Fruit fly (Drosophila melanogaster) whole organism, adult: ENCODE measurements around the gene EMC2B.
"Not testable (repeated sequence)": the region's sequence is repeated elsewhere in the genome, so short reads cannot be mapped to it uniquely, and the experiment has no call there.

ENCODE experiments used
- CG11617 ChIP-seq: fragments of 200-800 bp; sonication (Bioruptor generic); optimal IDR thresholded peaks from 2 replicates; lab custom pipeline; 2017; ENCODE audit warnings: mild to moderate bottlenecking, missing biosample characterization, missing genetic modification reagents, missing genetic modification characterization
- CG12768 ChIP-seq: fragments of 200-800 bp; sonication (Bioruptor generic); optimal IDR thresholded peaks from 2 replicates; lab custom pipeline; 2017; ENCODE audit warnings: missing biosample characterization, missing genetic modification characterization, mild to moderate bottlenecking, moderate library complexity, missing genetic modification reagents
- CG14711 ChIP-seq: fragments of 200-800 bp; sonication (Bioruptor generic); optimal IDR thresholded peaks from 2 replicates; lab custom pipeline; 2018; ENCODE audit warnings: missing biosample characterization, mild to moderate bottlenecking, missing genetic modification characterization, moderate library complexity
- CG1620 ChIP-seq: fragments of 200-800 bp; sonication (Bioruptor generic); optimal IDR thresholded peaks from 2 replicates; lab custom pipeline; 2016; ENCODE audit warnings: missing biosample characterization, missing genetic modification characterization
- CG33017 ChIP-seq: fragments of 200-800 bp; sonication (Bioruptor generic); optimal IDR thresholded peaks from 2 replicates; lab custom pipeline; 2018; ENCODE audit warnings: missing biosample characterization, mild to moderate bottlenecking, missing genetic modification characterization, moderate library complexity
- CG5204 ChIP-seq: fragments of 200-800 bp; sonication (Bioruptor generic); optimal IDR thresholded peaks from 2 replicates; lab custom pipeline; 2016; ENCODE audit warnings: missing biosample characterization, missing genetic modification characterization
- CG7045 ChIP-seq: fragments of 200-800 bp; sonication (Bioruptor generic); optimal IDR thresholded peaks from 2 replicates; lab custom pipeline; 2017; ENCODE audit warnings: missing biosample characterization, mild to moderate bottlenecking, missing genetic modification characterization
- CG7101 ChIP-seq: fragments of 200-800 bp; sonication (Bioruptor generic); optimal IDR thresholded peaks from 2 replicates; lab custom pipeline; 2018; ENCODE audit warnings: missing biosample characterization, mild to moderate bottlenecking, missing genetic modification characterization, moderate library complexity
- Clk ChIP-seq: fragments of 200-800 bp; sonication (Bioruptor generic); optimal IDR thresholded peaks from 2 replicates; lab custom pipeline; 2017; ENCODE audit warnings: missing biosample characterization, missing genetic modification characterization
- Crg-1 ChIP-seq: fragments of 200-800 bp; sonication (Bioruptor generic); optimal IDR thresholded peaks from 2 replicates; lab custom pipeline; 2016; ENCODE audit warnings: missing biosample characterization, missing genetic modification characterization
- Hr96 ChIP-seq: fragments of 200-800 bp; sonication (Bioruptor generic); optimal IDR thresholded peaks from 2 replicates; lab custom pipeline; 2016; ENCODE audit warnings: missing biosample characterization, missing genetic modification characterization
- Mnt ChIP-seq: fragments of 200-800 bp; sonication (Bioruptor generic); optimal IDR thresholded peaks from 2 replicates; lab custom pipeline; 2016; ENCODE audit warnings: missing biosample characterization, mild to moderate bottlenecking, missing genetic modification characterization
- bab1 ChIP-seq: fragments of 200-800 bp; sonication (Bioruptor generic); optimal IDR thresholded peaks from 3 replicates; lab custom pipeline; 2019; ENCODE audit warnings: missing biosample characterization, mild to moderate bottlenecking, missing genetic modification characterization, moderate library complexity
- cic ChIP-seq: fragments of 200-800 bp; sonication (Bioruptor generic); optimal IDR thresholded peaks from 2 replicates; lab custom pipeline; 2017; ENCODE audit warnings: missing biosample characterization, mild to moderate bottlenecking, missing genetic modification characterization, moderate library complexity
- cnc ChIP-seq, 2 experiments: fragments of >200 bp; optimal IDR thresholded peaks; 2 replicates each; lab custom pipeline; 2017
- kay ChIP-seq: fragments of 200-800 bp; sonication (Bioruptor generic); peaks from one replicate; lab custom pipeline; 2016; ENCODE audit warnings: missing biosample characterization, missing genetic modification characterization, borderline replicate concordance
- ovo ChIP-seq: fragments of 200-800 bp; sonication (Bioruptor generic); optimal IDR thresholded peaks from 2 replicates; lab custom pipeline; 2016; ENCODE audit warnings: missing biosample characterization, missing genetic modification characterization
- pad ChIP-seq: fragments of 200-800 bp; sonication (Bioruptor generic); optimal IDR thresholded peaks from 3 replicates; lab custom pipeline; 2017; ENCODE audit warnings: missing biosample characterization, missing genetic modification characterization, mild to moderate bottlenecking, moderate library complexity, missing genetic modification reagents
- tj ChIP-seq: fragments of 200-800 bp; sonication (Bioruptor generic); optimal IDR thresholded peaks from 3 replicates; lab custom pipeline; 2017; ENCODE audit warnings: missing biosample characterization, mild to moderate bottlenecking, missing genetic modification characterization, moderate library complexity
- toe ChIP-seq: fragments of 200-800 bp; sonication (Bioruptor generic); optimal IDR thresholded peaks from 2 replicates; lab custom pipeline; 2016; ENCODE audit warnings: missing biosample characterization, missing genetic modification characterization

The EMC2B gene

DNA sequence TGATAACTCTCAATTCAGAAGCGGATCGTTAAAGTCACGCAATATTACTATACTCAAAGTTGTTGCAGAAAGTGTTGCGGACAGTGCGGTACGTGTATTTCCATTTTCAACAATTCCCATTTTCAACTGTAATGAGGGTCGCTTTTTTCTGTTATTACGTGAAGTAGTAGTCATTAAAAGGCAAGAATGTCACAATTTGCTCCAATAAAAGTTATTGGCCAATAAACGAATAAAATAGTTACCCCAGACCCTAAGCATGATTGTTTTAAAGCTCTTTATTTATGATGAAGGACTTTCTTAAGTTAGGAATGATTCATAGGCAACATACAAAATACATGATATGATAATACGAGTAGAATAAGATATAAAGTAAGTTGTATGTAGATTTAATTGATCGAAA is 15.7 kb upstream of the EMC2B start:
- TF ChIP-seq cic (GFP tag; lab: Kevin White, UChicago) (no peak), Crg-1 (GFP tag; lab: Kevin White, UChicago) (no peak), CG11617 (no peak), Clk (GFP tag; lab: Kevin White, UChicago) (no peak), CG7045 (GFP tag; lab: Kevin White, UChicago) (no peak), pad (GFP tag; lab: Kevin White, UChicago) (no peak), CG5204 (GFP tag; lab: Kevin White, UChicago) (no peak), tj (GFP tag; lab: Kevin White, UChicago) (no peak), CG14711 (tag; lab: Kevin White, UChicago) (no peak), Hr96 (no peak), kay (GFP tag; lab: Kevin White, UChicago) (no peak)

- TF ChIP-seq CG5204 (GFP tag; lab: Kevin White, UChicago) (no peak), Mnt (GFP tag; lab: Kevin White, UChicago) (no peak), cnc (optimal IDR thresholded peaks at IDR 0.05; lab: Kevin White, UChicago) (no peak), tj (GFP tag; lab: Kevin White, UChicago) (no peak), CG7101 (tag; lab: Kevin White, UChicago) (no peak), cic (GFP tag; lab: Kevin White, UChicago) (no peak), kay (GFP tag; lab: Kevin White, UChicago) (no peak), CG11617 (no peak)
Observed at dm6 chr3R:17003468-17003867, 11.8 kb upstream of the EMC2B start.

DNA sequence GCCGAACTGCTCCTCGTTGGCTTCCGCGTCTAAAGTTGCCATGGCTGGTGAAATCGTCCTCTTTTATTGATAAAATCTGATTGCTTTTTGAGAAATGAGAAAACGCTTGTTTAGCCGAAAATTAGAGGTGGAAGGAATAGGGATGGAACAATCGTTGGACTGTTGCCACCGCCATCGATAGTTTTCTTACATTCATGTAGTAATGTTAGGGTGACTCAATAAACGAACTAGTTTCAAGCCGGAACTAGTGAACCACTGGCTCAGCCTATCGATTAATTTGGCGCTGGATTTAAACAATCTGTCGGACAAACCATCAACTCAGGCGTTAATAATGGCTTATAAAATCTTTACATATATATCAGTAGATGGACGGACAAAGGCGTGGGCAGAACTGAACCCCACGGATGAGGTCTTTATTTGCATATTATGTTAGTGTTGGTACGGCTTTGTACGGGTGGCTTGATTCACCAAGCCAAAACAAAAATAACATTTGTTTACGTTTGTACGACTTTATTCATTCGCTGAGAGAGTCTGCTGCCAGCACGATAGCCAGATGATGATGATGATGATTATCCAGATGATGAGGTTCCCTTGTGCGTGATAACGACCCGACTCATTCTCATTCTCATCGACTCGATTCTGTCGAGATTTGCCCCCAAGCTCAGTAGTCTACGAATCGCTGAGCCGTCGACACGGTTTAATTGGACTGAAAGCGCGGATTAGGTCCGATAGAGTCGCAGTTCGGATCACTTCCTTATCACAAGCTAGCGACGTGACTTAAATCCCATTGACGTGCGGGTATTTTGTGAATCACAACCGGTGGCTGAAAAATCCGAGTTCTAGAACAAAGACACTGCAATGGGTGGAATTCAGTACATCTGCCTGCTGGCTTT is 10.8 kb upstream of the EMC2B start, which contains the start of the genes Sf3a1 and Irc:
Gene Sf3a1 (minus strand): TSS at position 138 of the 893 bp plus-strand sequence.
Gene Irc (plus strand): TSS at position 658 of the 893 bp plus-strand sequence.
- TF ChIP-seq Hr96 = peak; percentile 25
- no peak for TF ChIP-seq pad (GFP tag; lab: Kevin White, UChicago)
- peak; percentile 20 for TF ChIP-seq CG7101 (tag; lab: Kevin White, UChicago)
- peak; percentile 94 for TF ChIP-seq kay (GFP tag; lab: Kevin White, UChicago)
- peak; percentile 87 for TF ChIP-seq cic (GFP tag; lab: Kevin White, UChicago)
- peak; percentile 73 for TF ChIP-seq CG12768
- peak; percentile 44 for TF ChIP-seq Mnt (GFP tag; lab: Kevin White, UChicago)
- TF ChIP-seq Crg-1 (GFP tag; lab: Kevin White, UChicago) = peak; percentile 19
- TF ChIP-seq bab1 (GFP tag; lab: Kevin White, UChicago) = peak; percentile 45
- TF ChIP-seq CG7045 (GFP tag; lab: Kevin White, UChicago) = no peak
- TF ChIP-seq CG1620 (GFP tag; lab: Kevin White, UChicago) = peak; percentile 26

DNA sequence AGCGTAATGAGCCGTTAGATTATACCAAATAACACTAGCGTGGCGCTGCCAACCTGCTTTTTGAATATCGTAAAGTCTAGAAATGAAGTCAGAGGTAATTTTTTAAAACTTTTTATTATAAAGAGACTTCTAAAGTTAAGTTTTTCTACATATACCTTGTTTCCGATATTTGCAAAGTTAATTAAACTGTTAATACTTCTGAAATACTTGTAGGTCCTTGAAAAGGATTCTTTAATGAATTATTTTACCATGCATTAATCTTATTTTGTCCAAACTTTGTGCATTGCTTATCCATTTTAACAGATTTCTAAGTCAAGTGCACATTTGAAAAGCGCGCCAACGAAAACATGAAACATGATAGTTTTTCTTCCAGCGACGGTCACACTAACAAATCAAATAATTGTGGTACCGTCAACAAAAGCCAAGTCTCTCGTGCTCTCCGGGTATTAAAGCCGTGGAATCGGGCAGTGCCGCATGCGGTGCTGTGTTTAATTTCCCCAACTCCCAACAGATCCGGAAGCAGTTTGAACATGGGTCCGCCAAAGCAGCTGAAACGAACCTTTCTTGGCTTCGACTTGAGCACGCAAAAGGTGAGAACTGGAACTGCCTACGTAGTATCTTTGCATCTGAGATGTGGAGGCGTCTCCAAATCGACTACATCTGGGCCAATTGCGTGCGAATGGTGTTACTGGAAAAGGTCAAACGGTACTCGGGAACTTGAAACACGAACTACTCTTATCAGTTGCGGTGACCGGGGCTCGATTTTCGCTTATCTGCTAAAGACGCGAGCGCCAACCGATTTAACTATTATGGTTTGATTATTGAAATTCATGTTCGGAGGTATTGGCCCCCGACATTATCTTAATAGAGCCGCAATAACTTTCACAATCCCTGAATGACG is 4.6 kb upstream of the EMC2B start, which contains the start of the genes EMC2A and CG3534:
Gene EMC2A (minus strand): TSS at position 13 of the 901 bp plus-strand sequence.
Gene CG3534 (plus strand): TSS at position 388 of the 901 bp plus-strand sequence.
- TF ChIP-seq toe = peak; percentile 24
- no peak for TF ChIP-seq CG7045 (GFP tag; lab: Kevin White, UChicago)
- TF ChIP-seq tj (GFP tag; lab: Kevin White, UChicago) = no peak
- TF ChIP-seq CG12768 = no peak
- no peak for TF ChIP-seq CG33017 (tag; lab: Kevin White, UChicago)
- peak; percentile 49 for TF ChIP-seq bab1 (GFP tag; lab: Kevin White, UChicago)
- TF ChIP-seq CG5204 (GFP tag; lab: Kevin White, UChicago) = no peak
- TF ChIP-seq CG14711 (tag; lab: Kevin White, UChicago) = no peak
- TF ChIP-seq ovo (GFP tag; lab: Kevin White, UChicago) = peak; percentile 7
- TF ChIP-seq pad (GFP tag; lab: Kevin White, UChicago) = peak; percentile 8
- no peak for TF ChIP-seq CG1620 (GFP tag; lab: Kevin White, UChicago)
- TF ChIP-seq Hr96 = no peak
- TF ChIP-seq Clk (GFP tag; lab: Kevin White, UChicago) = no peak
- TF ChIP-seq CG7101 (tag; lab: Kevin White, UChicago) = no peak
- no peak for TF ChIP-seq CG11617
- peak; percentile 62 for TF ChIP-seq kay (GFP tag; lab: Kevin White, UChicago)
- TF ChIP-seq cic (GFP tag; lab: Kevin White, UChicago) = no peak
- TF ChIP-seq cnc (optimal IDR thresholded peaks at IDR 0.05; lab: Kevin White, UChicago) = no peak
- no peak for TF ChIP-seq Crg-1 (GFP tag; lab: Kevin White, UChicago)
- TF ChIP-seq Mnt (GFP tag; lab: Kevin White, UChicago) = peak; percentile 13

dm6 chr3R:16992716-16993115 is 1.0 kb upstream of the EMC2B start, which contains the start of gene CG31274:
Gene CG31274, plus strand, starts transcription at chr3R:16993016.
- not testable (repeated sequence) for TF ChIP-seq Clk (GFP tag; lab: Kevin White, UChicago); Crg-1 (GFP tag; lab: Kevin White, UChicago); CG11617
